Fruit fly (Drosophila melanogaster): ENCODE data around the gene CG18417.

DNA sequence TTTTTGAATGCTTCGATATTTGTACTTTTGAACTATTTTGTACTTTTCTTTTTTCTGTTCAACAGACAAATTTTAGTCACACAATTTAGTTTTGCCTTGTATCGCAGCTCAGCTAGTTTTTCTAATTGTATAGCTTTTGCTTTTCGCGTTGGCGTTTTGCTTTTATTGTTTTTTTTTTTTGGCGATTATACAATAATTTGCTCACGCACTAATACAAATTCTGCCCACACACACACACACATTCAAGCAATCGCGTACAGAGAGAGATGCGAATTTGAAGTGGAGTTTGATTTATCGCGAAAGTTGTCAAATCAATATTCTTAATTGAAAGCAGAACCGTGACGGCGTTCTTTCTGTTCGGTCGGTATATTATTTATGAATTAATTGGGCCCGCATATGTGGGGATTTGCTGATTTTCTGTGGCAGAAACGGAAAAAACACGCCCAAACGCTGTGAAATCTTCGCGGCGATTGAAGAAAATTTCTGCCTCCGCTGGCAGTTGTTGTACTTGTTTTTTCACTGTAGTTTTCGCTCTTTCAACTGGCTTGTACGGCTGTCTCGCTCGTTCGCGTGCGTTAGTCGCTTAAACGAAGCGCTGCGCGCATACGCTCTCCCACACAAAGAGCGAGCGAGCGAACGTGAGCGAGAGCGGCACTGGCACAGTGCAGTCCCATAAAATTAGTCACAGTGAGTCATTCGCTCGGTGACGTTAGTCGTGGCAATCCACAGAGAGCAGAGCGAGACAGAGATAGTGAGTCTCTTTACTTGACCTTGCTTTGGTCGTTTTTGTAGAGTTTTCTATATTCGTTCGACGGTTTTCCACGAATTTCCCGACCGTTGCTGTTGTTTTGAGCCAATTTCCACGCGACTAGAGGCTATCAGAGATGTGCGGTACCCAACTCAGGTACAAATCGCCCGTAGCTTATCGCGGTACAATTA lies 35.1 kb downstream of the CG18417 start, which contains the start of gene Rac2:
- TF ChIP-seq CG8478 (optimal IDR thresholded peaks at IDR 0.05) (no peak), CTCF (optimal IDR thresholded peaks at IDR 0.05) (no peak)

Measured in S2 (cell line).